Fruit fly (Drosophila melanogaster) whole organism, embryonic: ENCODE measurements around the gene CG12546.

Experiments
- ATbp ChIP-seq: fragments of 200-800 bp; sonication (Bioruptor generic); optimal IDR thresholded peaks from 2 replicates; lab custom pipeline; 2017; ENCODE audit warnings: missing biosample characterization, mild to moderate bottlenecking, missing genetic modification characterization, missing genetic modification reagents
- BEAF-32 ChIP-seq: fragments of 200-800 bp; sonication (Bioruptor generic); optimal IDR thresholded peaks from 3 replicates; lab custom pipeline; 2017; ENCODE audit warnings: missing biosample characterization, missing genetic modification characterization, mild to moderate bottlenecking, moderate library complexity, missing genetic modification reagents
- C15 ChIP-seq: fragments of 200-800 bp; sonication (Bioruptor generic); IDR thresholded peaks from 3 replicates; pipeline ENCODE4 v1.3.6; 2022; ENCODE audit warnings: missing biosample characterization, missing genetic modification characterization
- CG10959 ChIP-seq: fragments of 200-800 bp; sonication (Bioruptor generic); IDR thresholded peaks from 2 replicates; pipeline ENCODE4 v1.3.6; 2022; ENCODE audit warnings: missing biosample characterization, missing genetic modification characterization
- CG12104 ChIP-seq: fragments of 200-800 bp; sonication (Bioruptor generic); optimal IDR thresholded peaks from 3 replicates; lab custom pipeline; 2016; ENCODE audit warnings: missing biosample characterization, missing genetic modification characterization
- CG12236 ChIP-seq: fragments of 200-800 bp; sonication (Bioruptor generic); optimal IDR thresholded peaks from 2 replicates; lab custom pipeline; 2016; ENCODE audit warnings: missing biosample characterization, missing genetic modification characterization
- CG13123 ChIP-seq: fragments of 200-800 bp; sonication (Bioruptor generic); optimal IDR thresholded peaks from 2 replicates; lab custom pipeline; 2016; ENCODE audit warnings: missing biosample characterization, missing genetic modification characterization
- CG15479 ChIP-seq: fragments of 200-800 bp; sonication (Bioruptor generic); optimal IDR thresholded peaks from 3 replicates; lab custom pipeline; 2019; ENCODE audit warnings: missing biosample characterization, mild to moderate bottlenecking, missing genetic modification characterization, moderate library complexity
- CG18599 ChIP-seq: fragments of 200-800 bp; sonication (Bioruptor generic); optimal IDR thresholded peaks from 3 replicates; lab custom pipeline; 2017; ENCODE audit warnings: missing biosample characterization, missing genetic modification characterization, mild to moderate bottlenecking, moderate library complexity, missing genetic modification reagents
- CG2120 ChIP-seq: fragments of 200-800 bp; sonication (Bioruptor generic); optimal IDR thresholded peaks from 3 replicates; lab custom pipeline; 2016; ENCODE audit warnings: missing biosample characterization, missing genetic modification characterization
- CG2129 ChIP-seq: fragments of 200-800 bp; sonication (Bioruptor generic); IDR thresholded peaks from 2 replicates; pipeline ENCODE4 v1.3.6; 2022; ENCODE audit warnings: missing biosample characterization, missing genetic modification characterization; ENCODE audit not compliant: partially characterized antibody
- CG31441 ChIP-seq: fragments of 200-800 bp; sonication (Bioruptor generic); IDR thresholded peaks from 2 replicates; pipeline ENCODE4 v1.3.6; 2022; ENCODE audit warnings: missing biosample characterization, missing genetic modification characterization
- CG42726 ChIP-seq: fragments of 200-800 bp; sonication (Bioruptor generic); IDR thresholded peaks from 2 replicates; pipeline ENCODE4 v1.3.6; 2022; ENCODE audit warnings: missing biosample characterization, missing genetic modification characterization; ENCODE audit not compliant: partially characterized antibody
- CG4328 ChIP-seq: fragments of 200-800 bp; sonication (Bioruptor generic); optimal IDR thresholded peaks from 3 replicates; lab custom pipeline; 2017; ENCODE audit warnings: missing biosample characterization, missing genetic modification reagents, missing genetic modification characterization
- CG6175 ChIP-seq: fragments of 200-800 bp; sonication (Bioruptor generic); IDR thresholded peaks from 3 replicates; pipeline ENCODE4 v1.3.6; 2022; ENCODE audit warnings: missing biosample characterization, missing genetic modification characterization
- CG7357 ChIP-seq: fragments of 200-800 bp; sonication (Bioruptor generic); IDR thresholded peaks from 3 replicates; pipeline ENCODE4 v1.3.6; 2022; ENCODE audit warnings: missing biosample characterization, missing genetic modification characterization
- CG7963 ChIP-seq: fragments of 200-800 bp; sonication (Bioruptor generic); IDR thresholded peaks from 3 replicates; pipeline ENCODE4 v1.3.6; 2022; ENCODE audit warnings: missing biosample characterization, missing genetic modification characterization; ENCODE audit not compliant: partially characterized antibody
- CG8359 ChIP-seq: fragments of 200-800 bp; sonication (Bioruptor generic); optimal IDR thresholded peaks from 2 replicates; lab custom pipeline; 2017; ENCODE audit warnings: missing biosample characterization, mild to moderate bottlenecking, missing genetic modification characterization, borderline replicate concordance
- CoRest ChIP-seq: fragments of 200-800 bp; sonication (Bioruptor generic); optimal IDR thresholded peaks from 3 replicates; lab custom pipeline; 2018; ENCODE audit warnings: missing biosample characterization, mild to moderate bottlenecking, missing genetic modification characterization, moderate library complexity
- Doc3 ChIP-seq: fragments of 200-800 bp; sonication (Bioruptor generic); IDR thresholded peaks from 3 replicates; pipeline ENCODE4 v1.3.6; 2022; ENCODE audit warnings: missing biosample characterization, missing genetic modification characterization; ENCODE audit not compliant: partially characterized antibody
- Ets97D ChIP-seq: fragments of 200-800 bp; sonication (Bioruptor generic); optimal IDR thresholded peaks from 3 replicates; lab custom pipeline; 2016; ENCODE audit warnings: missing biosample characterization, missing genetic modification characterization
- Hr3 ChIP-seq: fragments of 200-800 bp; sonication (Bioruptor generic); optimal IDR thresholded peaks from 3 replicates; lab custom pipeline; 2016; ENCODE audit warnings: missing biosample characterization, missing genetic modification characterization
- MESR4 ChIP-seq: fragments of 200-800 bp; sonication (Bioruptor generic); optimal IDR thresholded peaks from 2 replicates; lab custom pipeline; 2018; ENCODE audit warnings: missing biosample characterization, mild to moderate bottlenecking, missing genetic modification characterization, moderate library complexity
- Oaz ChIP-seq: fragments of 200-800 bp; sonication (Bioruptor generic); IDR thresholded peaks from 2 replicates; pipeline ENCODE4 v1.3.6; 2022; ENCODE audit warnings: missing biosample characterization, missing genetic modification characterization
- Vsx1 ChIP-seq: fragments of 200-800 bp; sonication (Bioruptor generic); optimal IDR thresholded peaks from 2 replicates; lab custom pipeline; 2017; ENCODE audit warnings: missing biosample characterization, mild to moderate bottlenecking, missing genetic modification characterization, missing genetic modification reagents
- bigmax ChIP-seq: fragments of 200-800 bp; sonication (Bioruptor generic); optimal IDR thresholded peaks from 2 replicates; lab custom pipeline; 2018; ENCODE audit warnings: missing biosample characterization, mild to moderate bottlenecking, missing genetic modification characterization
- cato ChIP-seq: fragments of 200-800 bp; sonication (Bioruptor generic); optimal IDR thresholded peaks from 2 replicates; lab custom pipeline; 2016; ENCODE audit warnings: missing biosample characterization, missing genetic modification characterization, borderline replicate concordance
- cg ChIP-seq: fragments of 200-800 bp; sonication (Bioruptor generic); optimal IDR thresholded peaks from 3 replicates; lab custom pipeline; 2019; ENCODE audit warnings: missing biosample characterization, mild to moderate bottlenecking, missing genetic modification characterization, moderate library complexity
- crp ChIP-seq, 2 experiments: fragments of 200-800 bp; sonication (Bioruptor generic); optimal IDR thresholded peaks; 2 replicates in 1 of 2; 3 replicates in 1 of 2; lab custom pipeline; 2017; ENCODE audit warnings: missing biosample characterization in 2 of 2, missing genetic modification characterization in 2 of 2, mild to moderate bottlenecking in 1 of 2, moderate library complexity in 1 of 2
- gce ChIP-seq: fragments of 200-800 bp; sonication (Bioruptor generic); IDR thresholded peaks from 3 replicates; pipeline ENCODE4 v1.3.6; 2022; ENCODE audit warnings: missing biosample characterization, missing genetic modification characterization
- ind ChIP-seq: fragments of 200-800 bp; sonication (Bioruptor generic); optimal IDR thresholded peaks from 3 replicates; lab custom pipeline; 2016; ENCODE audit warnings: missing biosample characterization, missing genetic modification characterization
- ken ChIP-seq: fragments of 200-800 bp; sonication (Bioruptor generic); IDR thresholded peaks from 3 replicates; pipeline ENCODE4 v1.3.6; 2022; ENCODE audit warnings: missing biosample characterization, missing genetic modification characterization
- nom ChIP-seq: fragments of 200-800 bp; sonication (Bioruptor generic); optimal IDR thresholded peaks from 2 replicates; lab custom pipeline; 2017; ENCODE audit warnings: missing biosample characterization, missing genetic modification characterization, mild to moderate bottlenecking, moderate library complexity, missing genetic modification reagents
- oc ChIP-seq: fragments of 200-800 bp; sonication (Bioruptor generic); optimal IDR thresholded peaks from 2 replicates; lab custom pipeline; 2018; ENCODE audit warnings: missing biosample characterization, mild to moderate bottlenecking, missing genetic modification characterization, moderate library complexity
- pfk ChIP-seq: fragments of 200-800 bp; sonication (Bioruptor generic); optimal IDR thresholded peaks from 2 replicates; lab custom pipeline; 2018; ENCODE audit warnings: missing biosample characterization, mild to moderate bottlenecking, missing genetic modification characterization, moderate library complexity
- phol ChIP-seq: fragments of 200-800 bp; sonication (Bioruptor generic); optimal IDR thresholded peaks from 3 replicates; lab custom pipeline; 2018; ENCODE audit warnings: missing biosample characterization, mild to moderate bottlenecking, missing genetic modification characterization, moderate library complexity
- pita ChIP-seq: fragments of 200-800 bp; sonication (Bioruptor generic); optimal IDR thresholded peaks from 2 replicates; lab custom pipeline; 2017; ENCODE audit warnings: missing biosample characterization, mild to moderate bottlenecking, missing genetic modification characterization
- psq ChIP-seq: fragments of 200-800 bp; sonication (Bioruptor generic); optimal IDR thresholded peaks from 2 replicates; lab custom pipeline; 2017; ENCODE audit warnings: missing biosample characterization, missing genetic modification characterization
- row ChIP-seq: fragments of 200-800 bp; sonication (Bioruptor generic); IDR thresholded peaks from 3 replicates; pipeline ENCODE4 v1.3.6; 2022; ENCODE audit warnings: missing biosample characterization, missing genetic modification characterization
- sens ChIP-seq: fragments of 200-800 bp; sonication (Bioruptor generic); peaks from one replicate; lab custom pipeline; 2016; ENCODE audit warnings: missing biosample characterization, missing genetic modification characterization
- shn ChIP-seq: fragments of 200-800 bp; sonication (Bioruptor generic); optimal IDR thresholded peaks from 3 replicates; lab custom pipeline; 2016; ENCODE audit warnings: missing biosample characterization, missing genetic modification characterization
- sisA ChIP-seq: fragments of 200-800 bp; sonication (Bioruptor generic); IDR thresholded peaks from 2 replicates; pipeline ENCODE4 v1.3.6; 2022; ENCODE audit warnings: missing biosample characterization, missing genetic modification characterization
- slbo ChIP-seq: fragments of 200-800 bp; sonication (Bioruptor generic); IDR thresholded peaks from 2 replicates; pipeline ENCODE4 v1.3.6; 2022; ENCODE audit warnings: missing biosample characterization, missing genetic modification characterization
- so ChIP-seq: fragments of 200-800 bp; sonication (Bioruptor generic); IDR thresholded peaks from 3 replicates; pipeline ENCODE4 v1.3.6; 2022; ENCODE audit warnings: missing biosample characterization, missing genetic modification characterization
- ssp ChIP-seq: fragments of 200-800 bp; sonication (Bioruptor generic); IDR thresholded peaks from 2 replicates; pipeline ENCODE4 v1.3.6; 2022; ENCODE audit warnings: missing biosample characterization, missing genetic modification characterization
- sug ChIP-seq: fragments of 200-800 bp; optimal IDR thresholded peaks from 2 replicates; lab custom pipeline; 2019; ENCODE audit warnings: missing biosample characterization, mild to moderate bottlenecking, missing genetic modification characterization, moderate library complexity
- tx ChIP-seq: fragments of 200-800 bp; sonication (Bioruptor generic); optimal IDR thresholded peaks from 2 replicates; lab custom pipeline; 2016; ENCODE audit warnings: missing biosample characterization, missing genetic modification characterization
- usp ChIP-seq: fragments of >200 bp; optimal IDR thresholded peaks from 2 replicates; lab custom pipeline; 2017; ENCODE audit warnings: missing biosample characterization, missing genetic modification characterization

The CG12546 gene

DNA sequence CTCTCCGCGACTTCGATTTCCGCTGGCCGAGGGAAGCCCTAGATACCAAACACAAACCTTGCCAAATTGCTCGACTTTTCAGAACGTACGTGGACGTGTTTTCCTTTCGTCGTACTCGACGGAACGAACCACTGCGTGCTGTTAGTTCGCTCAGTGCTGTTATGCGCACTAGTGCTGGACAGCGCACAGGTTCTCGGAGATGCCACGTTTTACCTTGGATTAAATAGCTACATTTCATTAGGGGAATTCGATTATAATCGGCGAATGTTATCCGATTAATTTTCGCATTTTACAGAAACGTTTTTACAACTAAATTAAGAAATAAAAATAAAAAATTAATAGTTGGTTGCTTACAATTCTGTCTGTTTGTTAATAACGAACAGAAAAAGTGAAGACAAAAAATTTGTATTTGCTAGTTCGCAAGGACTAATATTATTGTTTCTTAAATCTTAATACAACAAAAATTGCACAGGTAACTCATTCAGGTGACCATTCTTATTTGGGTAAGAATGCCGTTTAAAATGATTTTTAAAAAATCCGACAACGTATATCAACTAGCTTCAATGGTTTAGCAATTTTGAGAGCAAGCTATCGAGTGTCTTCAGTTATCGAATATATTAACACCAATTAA lies 23.6 kb upstream of the CG12546 start, which contains the start of the genes ArfGAP3 and CG32452 (continued):
- TF ChIP-seq Doc3, result peak; percentile 70; the same call in 2 of the 3 replicates
- no peak for TF ChIP-seq CG7963
- peak; percentile 74 for TF ChIP-seq ssp (GFP tag; lab: Robert Waterston, UW)
- TF ChIP-seq sisA (GFP tag; lab: Robert Waterston, UW), result peak; percentile 64
- no peak for TF ChIP-seq usp
- peak; percentile 98 for TF ChIP-seq MESR4 (GFP tag; lab: Kevin White, UChicago)
- TF ChIP-seq crp (GFP tag; optimal IDR thresholded peaks at IDR 0.05; lab: Kevin White, UChicago), result peak in 1 of 2 experiments; percentile 44
- peak; percentile 5 for TF ChIP-seq CG12236 (GFP tag; lab: Kevin White, UChicago)
- peak; percentile 53 for TF ChIP-seq CG13123
- peak; percentile 58; the same call in 1 of the 3 replicates for TF ChIP-seq ken (GFP tag; lab: Robert Waterston, UW)
- peak; percentile 73 for TF ChIP-seq CG12104
- no peak for TF ChIP-seq cg (GFP tag; lab: Kevin White, UChicago)
- TF ChIP-seq CG10959 (GFP tag; lab: Robert Waterston, UW), result 0 out of 2 replicates have a peak, but pooled peaks have one; percentile 36
- TF ChIP-seq shn (GFP tag; lab: Kevin White, UChicago), result peak; percentile 63
- no peak for TF ChIP-seq CG15479 (GFP tag; lab: Kevin White, UChicago)
- peak; percentile 57; the same call in 1 of the 2 replicates for TF ChIP-seq CG2129 (GFP tag; lab: Robert Waterston, UW)
- peak; percentile 75 for TF ChIP-seq BEAF-32 (GFP tag; lab: Kevin White, UChicago)
- peak; percentile 56 for TF ChIP-seq CG4328 (GFP tag; lab: Kevin White, UChicago)
- TF ChIP-seq CG8359 (GFP tag; lab: Kevin White, UChicago), result no peak
- no peak for TF ChIP-seq nom (GFP tag; lab: Kevin White, UChicago)
- peak; percentile 80 for TF ChIP-seq phol
- TF ChIP-seq slbo (GFP tag; lab: Robert Waterston, UW), result peak; percentile 77
- peak; percentile 29 for TF ChIP-seq ATbp (GFP tag; lab: Kevin White, UChicago)
- TF ChIP-seq Oaz (GFP tag; lab: Robert Waterston, UW), result peak; percentile 70
- TF ChIP-seq CG31441 (GFP tag; lab: Robert Waterston, UW), result peak; percentile 81
- peak; percentile 82 for TF ChIP-seq CG2120 (GFP tag; lab: Kevin White, UChicago)
- TF ChIP-seq oc (tag; lab: Kevin White, UChicago), result peak; percentile 33
- no peak for TF ChIP-seq psq (GFP tag; lab: Kevin White, UChicago)
- TF ChIP-seq C15 (GFP tag; lab: Robert Waterston, UW), result 0 out of 3 replicates have a peak, but pooled peaks have one; percentile 8
- peak; percentile 78 for TF ChIP-seq pfk (GFP tag; lab: Kevin White, UChicago)
- TF ChIP-seq CoRest, result peak; percentile 84
- no peak for TF ChIP-seq Vsx1 (GFP tag; lab: Kevin White, UChicago)
- TF ChIP-seq Ets97D (GFP tag; lab: Kevin White, UChicago), result peak; percentile 66
- no peak for TF ChIP-seq bigmax (GFP tag; lab: Kevin White, UChicago)
- peak; percentile 40; the same call in 1 of the 3 replicates for TF ChIP-seq gce
- peak; percentile 93 for TF ChIP-seq sens
- 0 out of 3 replicates have a peak, but pooled peaks have one; percentile 45 for TF ChIP-seq so (GFP tag; lab: Robert Waterston, UW)
- TF ChIP-seq CG42726 (GFP tag; lab: Robert Waterston, UW), result no peak; the same call in 1 of the 2 replicates
- TF ChIP-seq CG6175 (GFP tag; lab: Robert Waterston, UW), result peak; percentile 34; the same call in 1 of the 3 replicates
- peak; percentile 53 for TF ChIP-seq tx (GFP tag; lab: Kevin White, UChicago)
- no peak for TF ChIP-seq pita
- peak; percentile 76 for TF ChIP-seq cato (GFP tag; lab: Kevin White, UChicago)
- TF ChIP-seq sug, result peak; percentile 73
- TF ChIP-seq ind (GFP tag; lab: Kevin White, UChicago), result peak; percentile 78
- TF ChIP-seq row (GFP tag; lab: Robert Waterston, UW), result peak; percentile 91
- TF ChIP-seq Hr3, result peak; percentile 67
- peak; percentile 53; the same call in 1 of the 3 replicates for TF ChIP-seq CG7357 (GFP tag; lab: Robert Waterston, UW)
- peak; percentile 70 for TF ChIP-seq CG18599 (GFP tag; lab: Kevin White, UChicago)
